Fruit fly (Drosophila melanogaster) whole organism, embryonic: ENCODE data around the gene Arp6.

ENCODE experiments used
- B-H1 ChIP-seq: fragments of 200-800 bp; sonication (Bioruptor generic); IDR thresholded peaks from 3 replicates; pipeline ENCODE4 v1.3.6; 2022; ENCODE audit warnings: missing biosample characterization, missing genetic modification characterization
- CG11456 ChIP-seq: fragments of 200-800 bp; sonication (Bioruptor generic); IDR thresholded peaks from 3 replicates; pipeline ENCODE4 v1.3.6; 2022; ENCODE audit warnings: missing biosample characterization, missing genetic modification characterization
- CG12071 ChIP-seq: fragments of 200-800 bp; sonication (Bioruptor generic); optimal IDR thresholded peaks from 3 replicates; lab custom pipeline; 2018; ENCODE audit warnings: missing biosample characterization, mild to moderate bottlenecking, missing genetic modification characterization
- CG13287 ChIP-seq: fragments of 200-800 bp; sonication (Bioruptor generic); IDR thresholded peaks from 2 replicates; pipeline ENCODE4 v1.3.6; 2022; ENCODE audit warnings: missing biosample characterization, missing genetic modification characterization; ENCODE audit not compliant: partially characterized antibody
- CG13424 ChIP-seq: fragments of 200-800 bp; sonication (Bioruptor generic); optimal IDR thresholded peaks from 2 replicates; lab custom pipeline; 2019; ENCODE audit warnings: missing biosample characterization, mild to moderate bottlenecking, missing genetic modification characterization, moderate library complexity
- CG14860 ChIP-seq: fragments of 200-800 bp; sonication (Bioruptor generic); IDR thresholded peaks from 3 replicates; pipeline ENCODE4 v1.3.6; 2022; ENCODE audit warnings: missing biosample characterization, missing genetic modification characterization; ENCODE audit not compliant: partially characterized antibody
- CG1602 ChIP-seq: fragments of 200-800 bp; sonication (Bioruptor generic); optimal IDR thresholded peaks from 3 replicates; lab custom pipeline; 2016; ENCODE audit warnings: missing biosample characterization, missing genetic modification characterization
- CG1647 ChIP-seq: fragments of 200-800 bp; sonication (Bioruptor generic); optimal IDR thresholded peaks from 3 replicates; lab custom pipeline; 2016; ENCODE audit warnings: missing biosample characterization, missing genetic modification characterization
- CG17186 ChIP-seq: fragments of 200-800 bp; sonication (Bioruptor generic); optimal IDR thresholded peaks from 3 replicates; lab custom pipeline; 2017; ENCODE audit warnings: missing biosample characterization, missing genetic modification reagents, missing genetic modification characterization
- CG17568 ChIP-seq: fragments of 200-800 bp; sonication (Bioruptor generic); optimal IDR thresholded peaks from 2 replicates; lab custom pipeline; 2018; ENCODE audit warnings: missing biosample characterization, mild to moderate bottlenecking, missing genetic modification characterization, moderate library complexity
- CG2120 ChIP-seq: fragments of 200-800 bp; sonication (Bioruptor generic); optimal IDR thresholded peaks from 3 replicates; lab custom pipeline; 2016; ENCODE audit warnings: missing biosample characterization, missing genetic modification characterization
- CG2199 ChIP-seq: fragments of 200-800 bp; sonication (Bioruptor generic); IDR thresholded peaks from 3 replicates; pipeline ENCODE4 v1.3.6; 2022; ENCODE audit warnings: missing biosample characterization, missing genetic modification characterization
- CG2678 ChIP-seq: fragments of 200-800 bp; sonication (Bioruptor generic); optimal IDR thresholded peaks from 3 replicates; lab custom pipeline; 2019; ENCODE audit warnings: missing biosample characterization, mild to moderate bottlenecking, missing genetic modification characterization, moderate library complexity
- CG3065 ChIP-seq: fragments of 200-800 bp; sonication (Bioruptor generic); optimal IDR thresholded peaks from 2 replicates; lab custom pipeline; 2016; ENCODE audit warnings: missing biosample characterization, missing genetic modification characterization
- CG34422 ChIP-seq: fragments of 200-800 bp; sonication (Bioruptor generic); IDR thresholded peaks from 3 replicates; pipeline ENCODE4 v1.3.6; 2022; ENCODE audit warnings: missing biosample characterization, missing genetic modification characterization
- CG3995 ChIP-seq: fragments of 200-800 bp; sonication (Bioruptor generic); optimal IDR thresholded peaks from 3 replicates; lab custom pipeline; 2016; ENCODE audit warnings: missing biosample characterization, missing genetic modification characterization
- CG42726 ChIP-seq: fragments of 200-800 bp; sonication (Bioruptor generic); IDR thresholded peaks from 2 replicates; pipeline ENCODE4 v1.3.6; 2022; ENCODE audit warnings: missing biosample characterization, missing genetic modification characterization; ENCODE audit not compliant: partially characterized antibody
- CG43689 ChIP-seq: fragments of 200-800 bp; sonication (Bioruptor generic); IDR thresholded peaks from 2 replicates; pipeline ENCODE4 v1.3.6; 2022; ENCODE audit warnings: missing biosample characterization, missing genetic modification characterization
- CG6791 ChIP-seq: fragments of 200-800 bp; sonication (Bioruptor generic); IDR thresholded peaks from 3 replicates; pipeline ENCODE4 v1.3.6; 2022; ENCODE audit warnings: missing biosample characterization, missing genetic modification characterization; ENCODE audit not compliant: partially characterized antibody
- CG7839 ChIP-seq: fragments of 200-800 bp; sonication (Bioruptor generic); optimal IDR thresholded peaks from 3 replicates; lab custom pipeline; 2018; ENCODE audit warnings: missing biosample characterization, mild to moderate bottlenecking, missing genetic modification characterization, moderate library complexity
- CG8478 ChIP-seq: fragments of >200 bp; optimal IDR thresholded peaks from 2 replicates; lab custom pipeline; 2018
- CG9797 ChIP-seq: fragments of 200-800 bp; sonication (Bioruptor generic); optimal IDR thresholded peaks from 3 replicates; lab custom pipeline; 2018; ENCODE audit warnings: missing biosample characterization, mild to moderate bottlenecking, missing genetic modification characterization
- CG9817 ChIP-seq: fragments of 200-800 bp; sonication (Bioruptor generic); optimal IDR thresholded peaks from 2 replicates; lab custom pipeline; 2018; ENCODE audit warnings: missing biosample characterization, mild to moderate bottlenecking, missing genetic modification characterization, moderate library complexity
- CTCF ChIP-seq: fragments of 200-800 bp; sonication (Bioruptor generic); optimal IDR thresholded peaks from 2 replicates; lab custom pipeline; 2017; ENCODE audit warnings: missing biosample characterization, mild to moderate bottlenecking, missing genetic modification characterization, moderate library complexity
- Camta ChIP-seq: fragments of 200-800 bp; sonication (Bioruptor generic); optimal IDR thresholded peaks from 2 replicates; lab custom pipeline; 2016; ENCODE audit warnings: missing biosample characterization, missing genetic modification characterization
- D19A ChIP-seq: fragments of 200-800 bp; optimal IDR thresholded peaks from 3 replicates; lab custom pipeline; 2019; ENCODE audit warnings: missing biosample characterization, mild to moderate bottlenecking, missing genetic modification characterization, moderate library complexity
- Dp ChIP-seq: fragments of 200-800 bp; sonication (Bioruptor generic); optimal IDR thresholded peaks from 2 replicates; lab custom pipeline; 2018; ENCODE audit warnings: missing biosample characterization, mild to moderate bottlenecking, missing genetic modification characterization, moderate library complexity
- H15 ChIP-seq: fragments of 200-800 bp; sonication (Bioruptor generic); IDR thresholded peaks from 3 replicates; pipeline ENCODE4 v1.3.6; 2022; ENCODE audit warnings: missing biosample characterization, missing genetic modification characterization
- Hr39 ChIP-seq: fragments of >200 bp; optimal IDR thresholded peaks from 2 replicates; lab custom pipeline; 2017
- Hr51 ChIP-seq, 2 experiments: fragments of 200-800 bp; sonication (Bioruptor generic); optimal IDR thresholded peaks; 2 replicates in 1 of 2; 3 replicates in 1 of 2; lab custom pipeline; 2016 to 2018; ENCODE audit warnings: missing biosample characterization in 2 of 2, missing genetic modification characterization in 2 of 2, mild to moderate bottlenecking in 1 of 2, moderate library complexity in 1 of 2
- Hsf ChIP-seq: fragments of 200-800 bp; sonication (Bioruptor generic); optimal IDR thresholded peaks from 3 replicates; lab custom pipeline; 2016; ENCODE audit warnings: missing biosample characterization, missing genetic modification characterization
- Lpt ChIP-seq: fragments of >200 bp; optimal IDR thresholded peaks from 2 replicates; lab custom pipeline; 2018; ENCODE audit warnings: missing biosample characterization, missing genetic modification characterization
- MESR4 ChIP-seq: fragments of 200-800 bp; sonication (Bioruptor generic); optimal IDR thresholded peaks from 2 replicates; lab custom pipeline; 2018; ENCODE audit warnings: missing biosample characterization, mild to moderate bottlenecking, missing genetic modification characterization, moderate library complexity
- Opbp ChIP-seq: fragments of 200-800 bp; sonication (Bioruptor generic); IDR thresholded peaks from 3 replicates; pipeline ENCODE4 v1.3.6; 2022; ENCODE audit warnings: missing biosample characterization, missing genetic modification characterization; ENCODE audit not compliant: partially characterized antibody
- Scr ChIP-seq: fragments of 200-800 bp; sonication (Bioruptor generic); IDR thresholded peaks from 2 replicates; pipeline ENCODE4 v1.3.6; 2022; ENCODE audit warnings: missing biosample characterization, missing genetic modification characterization; ENCODE audit not compliant: partially characterized antibody
- Sin3A ChIP-seq: fragments of >200 bp; optimal IDR thresholded peaks from 2 replicates; lab custom pipeline; 2018
- Six4 ChIP-seq: fragments of 200-800 bp; sonication (Bioruptor generic); optimal IDR thresholded peaks from 2 replicates; lab custom pipeline; 2016; ENCODE audit warnings: missing biosample characterization, missing genetic modification characterization
- Taf1 ChIP-seq: fragments of 200-800 bp; sonication (Bioruptor generic); IDR thresholded peaks from 2 replicates; pipeline ENCODE4 v1.3.6; 2022; ENCODE audit warnings: missing biosample characterization, missing genetic modification characterization
- Xbp1 ChIP-seq: fragments of 200-800 bp; sonication (Bioruptor generic); optimal IDR thresholded peaks from 3 replicates; lab custom pipeline; 2016; ENCODE audit warnings: missing biosample characterization, mild to moderate bottlenecking, missing genetic modification characterization
- YL-1 ChIP-seq: fragments of 200-800 bp; sonication (Bioruptor generic); optimal IDR thresholded peaks from 3 replicates; lab custom pipeline; 2017; ENCODE audit warnings: missing biosample characterization, mild to moderate bottlenecking, missing genetic modification characterization
- cg ChIP-seq: fragments of 200-800 bp; sonication (Bioruptor generic); optimal IDR thresholded peaks from 3 replicates; lab custom pipeline; 2019; ENCODE audit warnings: missing biosample characterization, mild to moderate bottlenecking, missing genetic modification characterization, moderate library complexity
- dati ChIP-seq: fragments of 200-800 bp; sonication (Bioruptor generic); IDR thresholded peaks from 2 replicates; pipeline ENCODE4 v1.3.6; 2022; ENCODE audit warnings: missing biosample characterization, missing genetic modification characterization
- gce ChIP-seq: fragments of 200-800 bp; sonication (Bioruptor generic); IDR thresholded peaks from 3 replicates; pipeline ENCODE4 v1.3.6; 2022; ENCODE audit warnings: missing biosample characterization, missing genetic modification characterization
- inv ChIP-seq: fragments of 200-800 bp; sonication (Bioruptor generic); IDR thresholded peaks from 2 replicates; pipeline ENCODE4 v1.3.6; 2022; ENCODE audit warnings: missing biosample characterization, missing genetic modification characterization; ENCODE audit not compliant: partially characterized antibody
- luna ChIP-seq: fragments of 200-800 bp; sonication (Bioruptor generic); optimal IDR thresholded peaks from 2 replicates; lab custom pipeline; 2016; ENCODE audit warnings: missing biosample characterization, missing genetic modification characterization
- slp2 ChIP-seq: fragments of 200-800 bp; sonication (Bioruptor generic); optimal IDR thresholded peaks from 2 replicates; lab custom pipeline; 2016; ENCODE audit warnings: missing biosample characterization, missing genetic modification characterization
- sob ChIP-seq: fragments of 200-800 bp; sonication (Bioruptor generic); IDR thresholded peaks from 2 replicates; pipeline ENCODE4 v1.3.6; 2022; ENCODE audit warnings: missing biosample characterization, missing genetic modification characterization
- wor ChIP-seq: fragments of 200-800 bp; sonication (Bioruptor generic); IDR thresholded peaks from 2 replicates; pipeline ENCODE4 v1.3.6; 2022; ENCODE audit warnings: missing biosample characterization, missing genetic modification characterization
- z ChIP-seq: fragments of 200-800 bp; sonication (Bioruptor generic); IDR thresholded peaks from 3 replicates; pipeline ENCODE4 v1.3.6; 2022; ENCODE audit warnings: missing biosample characterization, missing genetic modification characterization
- zen ChIP-seq: fragments of 200-800 bp; sonication (Bioruptor generic); optimal IDR thresholded peaks from 3 replicates; lab custom pipeline; 2018; ENCODE audit warnings: missing biosample characterization, mild to moderate bottlenecking, missing genetic modification characterization, moderate library complexity
- zfh1 ChIP-seq: fragments of 200-800 bp; sonication (Bioruptor generic); IDR thresholded peaks from 3 replicates; pipeline ENCODE4 v1.3.6; 2022; ENCODE audit warnings: missing biosample characterization, missing genetic modification characterization

The Arp6 gene

DNA sequence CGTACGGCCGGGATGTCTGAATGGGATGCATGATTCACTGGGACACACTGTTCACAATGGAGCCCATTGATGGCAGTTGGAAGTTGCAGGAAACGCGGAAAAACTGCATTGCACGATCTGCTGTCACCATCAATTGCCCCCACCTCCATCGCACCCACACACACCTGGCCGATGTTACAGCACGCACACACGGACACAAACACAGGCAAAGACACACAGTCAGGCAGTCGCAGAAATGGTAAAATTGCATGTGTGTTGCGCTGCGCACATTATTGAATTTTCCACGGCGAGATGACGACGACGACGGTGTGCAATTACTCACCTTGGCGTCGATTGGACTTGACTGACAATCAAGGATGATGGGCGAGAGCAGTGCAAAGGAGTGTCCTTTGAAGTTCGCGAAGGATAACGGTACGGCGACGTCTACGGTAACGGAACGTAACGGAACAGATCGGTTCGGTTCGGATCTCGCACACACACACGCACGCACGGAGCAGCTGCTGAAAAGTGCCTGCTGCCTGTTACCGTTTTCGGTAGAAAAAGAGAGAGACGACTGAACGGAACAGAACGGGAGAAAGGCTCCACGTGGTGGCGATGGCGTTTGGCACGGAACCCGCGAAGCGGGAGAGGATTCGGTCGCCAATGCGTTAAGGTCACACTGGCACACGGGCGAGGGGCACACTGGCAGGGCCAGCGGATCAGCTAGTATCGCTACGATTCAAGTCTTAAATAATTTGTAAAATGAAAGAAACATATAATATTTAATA lies 26.8 kb downstream of the Arp6 start, which contains the start of the genes CG9281 and CG15601 (continued):
- TF ChIP-seq CG43689 = no peak
- no peak for TF ChIP-seq Hr39 (lab: Kevin White, UChicago)
- peak; percentile 88 for TF ChIP-seq CG9797 (GFP tag; lab: Kevin White, UChicago)
- TF ChIP-seq YL-1 = peak; percentile 77
- TF ChIP-seq luna (GFP tag; lab: Kevin White, UChicago) = no peak
- no peak for TF ChIP-seq CTCF
- peak; percentile 77 for TF ChIP-seq MESR4 (GFP tag; lab: Kevin White, UChicago)
- TF ChIP-seq CG8478 (lab: Kevin White, UChicago) = peak; percentile 93
- TF ChIP-seq Opbp (GFP tag; lab: Robert Waterston, UW) = peak; percentile 52; the same call in 2 of the 3 replicates
- peak; percentile 23 for TF ChIP-seq Sin3A (lab: Kevin White, UChicago)
- no peak for TF ChIP-seq CG17568 (GFP tag; lab: Kevin White, UChicago)
- TF ChIP-seq CG12071 (GFP tag; lab: Kevin White, UChicago) = no peak
- TF ChIP-seq wor (GFP tag; lab: Robert Waterston, UW) = no peak
- no peak for TF ChIP-seq CG13424
- no peak for TF ChIP-seq CG17186
- no peak for TF ChIP-seq CG6791 (GFP tag; lab: Robert Waterston, UW)
- TF ChIP-seq CG1602 (GFP tag; lab: Kevin White, UChicago) = no peak
- TF ChIP-seq Six4 (GFP tag; lab: Kevin White, UChicago) = no peak
- no peak for TF ChIP-seq Hsf (GFP tag; lab: Kevin White, UChicago)
- peak; percentile 93 for TF ChIP-seq cg (GFP tag; lab: Kevin White, UChicago)
- TF ChIP-seq CG13287 (GFP tag; lab: Robert Waterston, UW) = peak; percentile 20; the same call in 1 of the 2 replicates
- no peak for TF ChIP-seq CG1647 (GFP tag; lab: Kevin White, UChicago)
- no peak for TF ChIP-seq Lpt (GFP tag; lab: Kevin White, UChicago)
- TF ChIP-seq CG7839 (tag; lab: Kevin White, UChicago) = no peak
- no peak for TF ChIP-seq CG3065 (GFP tag; lab: Kevin White, UChicago)
- peak; percentile 10; the same call in 1 of the 2 replicates for TF ChIP-seq Scr (GFP tag; lab: Robert Waterston, UW)
- TF ChIP-seq Hr51 (GFP tag; optimal IDR thresholded peaks at IDR 0.05; lab: Kevin White, UChicago) = no peak
- TF ChIP-seq CG3995 (GFP tag; lab: Kevin White, UChicago) = no peak
- no peak for TF ChIP-seq CG14860 (GFP tag; lab: Robert Waterston, UW)
- TF ChIP-seq Dp (GFP tag; lab: Kevin White, UChicago) = peak; percentile 38
- TF ChIP-seq B-H1 (GFP tag; lab: Robert Waterston, UW) = no peak
- no peak for TF ChIP-seq H15 (GFP tag; lab: Robert Waterston, UW)
- TF ChIP-seq gce (GFP tag; lab: Robert Waterston, UW) = no peak
- no peak for TF ChIP-seq CG2678 (tag; lab: Kevin White, UChicago)
- no peak for TF ChIP-seq CG2120 (GFP tag; lab: Kevin White, UChicago)
- peak; percentile 53; the same call in 1 of the 3 replicates for TF ChIP-seq CG34422
- TF ChIP-seq CG11456 (GFP tag; lab: Robert Waterston, UW) = 0 out of 3 replicates have a peak, but pooled peaks have one; percentile 24
- no peak for TF ChIP-seq inv (GFP tag; lab: Robert Waterston, UW)
- no peak for TF ChIP-seq dati (GFP tag; lab: Robert Waterston, UW)
- no peak for TF ChIP-seq D19A (tag; lab: Kevin White, UChicago)
- TF ChIP-seq sob (GFP tag; lab: Robert Waterston, UW) = peak; percentile 42; the same call in 1 of the 2 replicates
- no peak for TF ChIP-seq CG9817
- no peak for TF ChIP-seq Camta (GFP tag; lab: Kevin White, UChicago)
- TF ChIP-seq zfh1 (GFP tag; lab: Robert Waterston, UW) = peak; percentile 47; the same call in 1 of the 3 replicates
- TF ChIP-seq CG42726 (GFP tag; lab: Robert Waterston, UW) = no peak
- no peak for TF ChIP-seq zen
- TF ChIP-seq z = no peak
- no peak for TF ChIP-seq Taf1 (GFP tag; lab: Robert Waterston, UW)
- no peak for TF ChIP-seq CG2199 (GFP tag; lab: Robert Waterston, UW)
- TF ChIP-seq Xbp1 (GFP tag; lab: Kevin White, UChicago) = peak; percentile 8
- TF ChIP-seq slp2 (GFP tag; lab: Kevin White, UChicago) = no peak
